Worm (Caenorhabditis elegans): ENCODE data around the gene col-8.

DNA sequence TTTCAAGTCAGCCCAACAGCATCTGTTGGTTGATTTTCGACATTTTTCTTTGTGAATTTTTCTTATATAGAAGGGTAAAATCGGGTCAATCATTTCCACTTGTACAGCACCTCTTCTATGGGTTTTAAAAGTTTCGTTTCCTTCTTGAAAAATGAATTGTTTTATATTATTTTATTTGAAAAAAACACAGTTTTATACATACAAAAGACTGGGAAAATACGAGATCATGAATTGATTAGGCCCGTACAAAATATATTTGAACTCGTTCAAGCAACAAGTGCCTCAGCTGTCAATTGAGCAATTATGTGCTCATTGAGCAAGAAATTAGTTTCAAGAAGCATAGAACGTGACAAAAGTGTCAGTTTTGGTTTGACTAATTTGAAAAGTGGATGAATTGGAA is 18.3 kb downstream of the col-8 start:
- TF ChIP-seq zag-1 (tag; optimal IDR thresholded peaks at IDR 0.05) (no peak), snpc-4 (tag; optimal IDR thresholded peaks at IDR 0.05) (no peak), pqm-1 (tag; optimal IDR thresholded peaks at IDR 0.05) (no peak)

All from whole organism, L1 larva.